Fruit fly (Drosophila melanogaster) whole organism, embryonic: ENCODE data around the gene CG15916.

Source experiments
- CG3726 ChIP-seq: fragments of 200-800 bp; sonication (Bioruptor generic); IDR thresholded peaks from 3 replicates; pipeline ENCODE4, ENCODE4 v1.3.6; 2022; ENCODE audit warnings: missing biosample characterization, missing genetic modification characterization
- CG7839 ChIP-seq: fragments of 200-800 bp; sonication (Bioruptor generic); optimal IDR thresholded peaks from 3 replicates; lab custom pipeline; 2018; ENCODE audit warnings: missing biosample characterization, mild to moderate bottlenecking, missing genetic modification characterization, moderate library complexity
- Hr3 ChIP-seq: fragments of 200-800 bp; sonication (Bioruptor generic); optimal IDR thresholded peaks from 3 replicates; lab custom pipeline; 2016; ENCODE audit warnings: missing biosample characterization, missing genetic modification characterization
- Sox102F ChIP-seq: fragments of 200-800 bp; sonication (Bioruptor generic); optimal IDR thresholded peaks from 2 replicates; lab custom pipeline; 2018; ENCODE audit warnings: missing biosample characterization, mild to moderate bottlenecking, missing genetic modification characterization, moderate library complexity
- Xbp1 ChIP-seq: fragments of 200-800 bp; sonication (Bioruptor generic); optimal IDR thresholded peaks from 3 replicates; lab custom pipeline; 2016; ENCODE audit warnings: missing biosample characterization, mild to moderate bottlenecking, missing genetic modification characterization
- sd ChIP-seq: fragments of 200-800 bp; sonication (Bioruptor generic); optimal IDR thresholded peaks from 3 replicates; lab custom pipeline; 2018; ENCODE audit warnings: missing biosample characterization, mild to moderate bottlenecking, missing genetic modification characterization, moderate library complexity
- shn ChIP-seq: fragments of 200-800 bp; sonication (Bioruptor generic); optimal IDR thresholded peaks from 3 replicates; lab custom pipeline; 2016; ENCODE audit warnings: missing biosample characterization, missing genetic modification characterization
- ttk ChIP-seq: fragments of 200-800 bp; sonication (Bioruptor generic); IDR thresholded peaks from 2 replicates; pipeline ENCODE4 v2.1.2; 2022; ENCODE audit warnings: missing biosample characterization, missing genetic modification characterization

dm6 chrX:15924805-15925204 is 34.4 kb downstream of the CG15916 start, which contains the start of gene Lcch3:
- no peak for TF ChIP-seq Hr3 (GFP tag; lab: Kevin White, UChicago)
- no peak for TF ChIP-seq sd (tag; lab: Kevin White, UChicago)
- TF ChIP-seq CG7839 (tag; lab: Kevin White, UChicago): no peak
- no peak for TF ChIP-seq ttk (GFP tag; lab: Robert Waterston, UW)
- TF ChIP-seq CG3726 (GFP tag; lab: Robert Waterston, UW): no peak
- no peak for TF ChIP-seq Sox102F
- TF ChIP-seq shn (GFP tag; lab: Kevin White, UChicago): no peak
- no peak for TF ChIP-seq Xbp1 (GFP tag; lab: Kevin White, UChicago)
